Worm (Caenorhabditis elegans) whole organism, early embryonic: ENCODE data around the gene K08H2.5.

Experiments used
- ama-1 ChIP-seq: fragments of 150-350 bp; optimal IDR thresholded peaks from 2 replicates; lab custom pipeline; 2014
- hmg-4 ChIP-seq: fragments of 200-800 bp; sonication (Bioruptor generic); optimal IDR thresholded peaks from 2 replicates; lab custom pipeline; 2018; ENCODE audit warnings: mild to moderate bottlenecking, missing genetic modification characterization, missing compliant biosample characterization
- tbx-11 ChIP-seq: fragments of 200-800 bp; sonication (Bioruptor generic); IDR thresholded peaks from 2 replicates; pipeline ENCODE4 v1.3.6; 2022; ENCODE audit warnings: missing genetic modification characterization, missing compliant biosample characterization

- TF ChIP-seq hmg-4 (peak; percentile 70), ama-1 (no peak), tbx-11 (GFP tag; lab: Robert Waterston, UW) (no peak)
Measured at ce11 chrX:13251354-13251843, 9.3 kb upstream of the K08H2.5 start.
